Worm (Caenorhabditis elegans): Measurements from ENCODE around the gene gbb-1.

Gene gbb-1

ce11 chrX:2996318-2996717 lies 38.6 kb downstream of the gbb-1 start:
- TF ChIP-seq zip-4 (GFP tag; optimal IDR thresholded peaks at IDR 0.05) (no peak), ceh-82 (tag; optimal IDR thresholded peaks at IDR 0.05) (peak in 1 of 3 experiments; percentile 38), sup-37 (GFP tag; optimal IDR thresholded peaks at IDR 0.05) (no peak), efl-1 (optimal IDR thresholded peaks at IDR 0.05) (no peak), efl-1 (GFP tag; optimal IDR thresholded peaks at IDR 0.05 in 1 of 2) (peak in 1 of 2 experiments; percentile 29), unc-98 (GFP tag; IDR thresholded peaks at IDR 0.05) (no peak)

- TF ChIP-seq nhr-47 (tag; optimal IDR thresholded peaks at IDR 0.05) (peak; percentile 100), nhr-77 (tag; optimal IDR thresholded peaks at IDR 0.05) (peak; percentile 98), mep-1 (tag; optimal IDR thresholded peaks at IDR 0.05) (peak; percentile 100), rnt-1 (tag; optimal IDR thresholded peaks at IDR 0.05) (peak; percentile 99), vab-15 (tag; optimal IDR thresholded peaks at IDR 0.05) (peak; percentile 59), elt-3 (tag; optimal IDR thresholded peaks at IDR 0.05) (peak in 5 of 6 experiments; percentile 16 to 99 (median 95)), egl-27 (tag; optimal IDR thresholded peaks at IDR 0.05) (peak; percentile 74 to 77), nhr-237 (tag; optimal IDR thresholded peaks at IDR 0.05) (peak; percentile 99), mef-2 (tag; optimal IDR thresholded peaks at IDR 0.05) (peak; percentile 93), efl-1 (optimal IDR thresholded peaks at IDR 0.05) (peak; percentile 82 to 87), efl-1 (GFP tag; optimal IDR thresholded peaks at IDR 0.05 in 1 of 2) (peak; percentile 56 to 95), pqm-1 (tag; optimal IDR thresholded peaks at IDR 0.05) (peak; percentile 82), egl-13 (tag; optimal IDR thresholded peaks at IDR 0.05) (peak; percentile 99), fos-1 (tag; optimal IDR thresholded peaks at IDR 0.05) (peak; percentile 99), ceh-88 (GFP tag; IDR thresholded peaks at IDR 0.05) (peak; percentile 97), grh-1 (GFP tag; IDR thresholded peaks at IDR 0.05) (peak; percentile 95), lin-13 (GFP tag; optimal IDR thresholded peaks at IDR 0.05) (peak; percentile 91), fkh-10 (GFP tag; optimal IDR thresholded peaks at IDR 0.05) (peak; percentile 100), snpc-4 (tag; optimal IDR thresholded peaks at IDR 0.05) (peak; percentile 94), nhr-76 (tag; optimal IDR thresholded peaks at IDR 0.05) (peak; percentile 79), ztf-11 (tag; optimal IDR thresholded peaks at IDR 0.05) (peak; percentile 95 to 96), ceh-8 (GFP tag; optimal IDR thresholded peaks at IDR 0.05) (peak; percentile 99), C16A3.4 (tag; optimal IDR thresholded peaks at IDR 0.05) (peak; percentile 98), lin-35 (GFP tag; optimal IDR thresholded peaks at IDR 0.05) (peak; percentile 72 to 88), fkh-8 (tag; optimal IDR thresholded peaks at IDR 0.05) (peak; percentile 94), nhr-84 (tag; optimal IDR thresholded peaks at IDR 0.05) (peak; percentile 64), tlp-1 (tag; optimal IDR thresholded peaks at IDR 0.05) (peak; percentile 67), pax-3 (tag; optimal IDR thresholded peaks at IDR 0.05) (peak; percentile 93), pag-3 (tag; optimal IDR thresholded peaks at IDR 0.05; ENCODE audit: borderline replicate concordance, insufficient read depth) (peak; percentile 85), sox-4 (tag; optimal IDR thresholded peaks at IDR 0.05) (peak; percentile 100), skn-1 (tag; optimal IDR thresholded peaks at IDR 0.05) (peak; percentile 99), nhr-85 (tag) (peak; percentile 99), lsy-2 (tag; optimal IDR thresholded peaks at IDR 0.05) (peak; percentile 95 to 96), unc-98 (GFP tag; IDR thresholded peaks at IDR 0.05) (peak; percentile 91), irx-1 (tag; optimal IDR thresholded peaks at IDR 0.05) (peak; percentile 99), aly-2 (tag; optimal IDR thresholded peaks at IDR 0.05) (peak; percentile 99), hlh-17 (GFP tag; optimal IDR thresholded peaks at IDR 0.05; ENCODE audit: borderline replicate concordance) (no peak), elt-2 (tag; optimal IDR thresholded peaks at IDR 0.05) (peak; percentile 91), jun-1 (tag; optimal IDR thresholded peaks at IDR 0.05) (peak; percentile 99), ets-5 (GFP tag; IDR thresholded peaks at IDR 0.05) (0 out of 2 replicates have a peak, but pooled peaks have one; percentile 93), zip-4 (GFP tag; optimal IDR thresholded peaks at IDR 0.05) (peak; percentile 95), mdl-1 (tag; optimal IDR thresholded peaks at IDR 0.05) (peak in 1 of 2 experiments; percentile 89), ceh-82 (tag; optimal IDR thresholded peaks at IDR 0.05) (peak; percentile 98 to 99 (median 99)), mab-9 (GFP tag; IDR thresholded peaks at IDR 0.05) (peak; percentile 97), C34B4.2 (tag; optimal IDR thresholded peaks at IDR 0.05) (peak; percentile 30), aha-1 (tag; optimal IDR thresholded peaks at IDR 0.05) (peak; percentile 45), isw-1 (GFP tag; IDR thresholded peaks at IDR 0.05) (peak; percentile 93), xbp-1 (tag; optimal IDR thresholded peaks at IDR 0.05) (peak; percentile 95)
These were observed 39.3 kb downstream of the gbb-1 start for ce11 chrX:2996976-2997399.

Measured in whole organism, L1 larva.